Worm (Caenorhabditis elegans) whole organism, young adult: ENCODE data around the gene chil-11.

Experiments
- F23B12.7 ChIP-seq: sonication (generic microtip); optimal IDR thresholded peaks from 2 replicates; lab custom pipeline; 2017; ENCODE audit warnings: missing genetic modification characterization, mild to moderate bottlenecking, missing compliant biosample characterization, antibody characterized with exemption, moderate library complexity; ENCODE audit not compliant: insufficient read depth
- F49E8.2 ChIP-seq: sonication (generic microtip); optimal IDR thresholded peaks from 3 replicates; lab custom pipeline; 2017; ENCODE audit warnings: missing genetic modification characterization, mild to moderate bottlenecking, missing compliant biosample characterization, antibody characterized with exemption, moderate library complexity; ENCODE audit not compliant: insufficient read depth
- efl-1 ChIP-seq: fragments of 150-350 bp; optimal IDR thresholded peaks from 2 replicates; lab custom pipeline; 2014; ENCODE audit warnings: missing biosample characterization, missing genetic modification reagents, missing genetic modification characterization
- unc-130 ChIP-seq: sonication (generic microtip); optimal IDR thresholded peaks from 2 replicates; lab custom pipeline; 2016; ENCODE audit warnings: missing genetic modification reagents, missing genetic modification characterization, missing compliant biosample characterization

ce11 chrIV:5708796-5709195, 32.3 kb upstream of the chil-11 start, which contains the start of gene C55C3.1:
- TF ChIP-seq F23B12.7 (no peak), unc-130 (GFP tag; lab: Kevin White, UChicago) (no peak), efl-1 (GFP tag; lab: Kevin White, UChicago) (no peak), F49E8.2 (tag; lab: Kevin White, UChicago) (no peak)
